Worm (Caenorhabditis elegans): ENCODE data around the gene abcf-2.

ce11 chrIII:13458978-13459596, 3.0 kb downstream of the abcf-2 start, which contains the start of gene tag-164:
- TF ChIP-seq elt-3 (tag; optimal IDR thresholded peaks at IDR 0.05) (no peak), nhr-77 (tag; optimal IDR thresholded peaks at IDR 0.05) (no peak), nhr-11 (tag; optimal IDR thresholded peaks at IDR 0.05) (no peak), unc-39 (tag; optimal IDR thresholded peaks at IDR 0.05) (no peak), ama-1 (optimal IDR thresholded peaks at IDR 0.05) (no peak), zag-1 (tag; optimal IDR thresholded peaks at IDR 0.05) (no peak), aly-2 (tag; optimal IDR thresholded peaks at IDR 0.05) (no peak), ztf-4 (tag; optimal IDR thresholded peaks at IDR 0.05) (no peak), snpc-4 (tag; optimal IDR thresholded peaks at IDR 0.05) (no peak), R02D3.7 (tag; optimal IDR thresholded peaks at IDR 0.05) (no peak), sma-3 (GFP tag; optimal IDR thresholded peaks at IDR 0.05) (no peak), ZK546.5 (tag; optimal IDR thresholded peaks at IDR 0.05) (no peak)
